Worm (Caenorhabditis elegans): ENCODE measurements around the gene Y44A6D.3.
A peak's percentile ranks its signal among the peaks of the same experiment; 100 is the strongest.

Y44A6D.3 gene

DNA sequence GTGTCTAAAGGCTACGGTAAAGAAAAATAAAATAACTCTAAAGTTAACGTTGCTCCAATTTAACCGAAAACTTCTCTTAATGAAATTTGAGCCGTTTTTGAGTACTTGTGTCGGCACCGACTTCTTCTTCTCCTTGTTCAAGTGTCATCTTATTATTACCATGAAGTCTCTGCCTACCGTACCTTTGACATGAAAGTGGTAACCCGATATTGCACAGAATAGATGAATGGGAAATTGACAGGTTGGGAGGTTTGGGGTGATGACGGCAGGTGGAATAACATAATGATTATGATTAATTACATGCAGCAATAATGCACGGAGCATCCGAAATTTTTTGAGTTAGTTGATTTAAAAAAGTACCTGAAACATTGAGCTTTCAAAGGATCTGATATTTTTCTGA, 45.4 kb downstream of the Y44A6D.3 start:
- TF ChIP-seq lin-35 (GFP tag; optimal IDR thresholded peaks at IDR 0.05) (no peak), mxl-1 (tag; optimal IDR thresholded peaks at IDR 0.05) (no peak), him-1 (tag; optimal IDR thresholded peaks at IDR 0.05) (no peak), B0261.1 (tag; optimal IDR thresholded peaks at IDR 0.05) (no peak), bed-1 (GFP tag; IDR thresholded peaks at IDR 0.05) (no peak), hlh-12 (tag; optimal IDR thresholded peaks at IDR 0.05) (no peak), ztf-22 (GFP tag; optimal IDR thresholded peaks at IDR 0.05) (no peak), lin-54 (GFP tag; optimal IDR thresholded peaks at IDR 0.05) (no peak), madf-6 (GFP tag; IDR thresholded peaks at IDR 0.05) (no peak), D2030.7 (GFP tag; IDR thresholded peaks at IDR 0.05) (no peak), hmg-20 (GFP tag; IDR thresholded peaks at IDR 0.05) (no peak), chd-7 (tag; optimal IDR thresholded peaks at IDR 0.05) (no peak)

DNA sequence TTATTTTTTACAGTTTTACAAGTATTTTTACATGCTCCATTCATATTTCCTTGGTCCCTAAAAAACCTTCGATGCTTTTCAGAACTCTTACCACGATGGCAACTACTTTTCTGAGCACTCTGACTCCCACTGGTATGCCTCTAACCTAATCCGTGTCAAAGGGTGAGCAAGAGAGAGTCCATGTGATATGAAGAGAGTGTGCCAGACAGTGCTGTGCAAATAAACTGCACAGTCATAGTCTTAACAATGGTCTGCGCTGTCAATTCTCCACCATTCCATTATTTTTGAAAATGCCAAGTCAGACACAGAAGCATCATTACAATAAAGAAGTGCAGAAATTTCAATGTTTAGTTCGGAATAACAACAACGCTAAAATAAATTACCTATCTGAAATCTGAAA, 46.9 kb downstream of the Y44A6D.3 start:
- TF ChIP-seq nfyb-1 (GFP tag; IDR thresholded peaks at IDR 0.05) (no peak), nfya-2 (GFP tag; IDR thresholded peaks at IDR 0.05) (no peak), F39B2.1 (GFP tag; IDR thresholded peaks at IDR 0.05) (no peak), ztf-6 (GFP tag; IDR thresholded peaks at IDR 0.05) (no peak)

DNA sequence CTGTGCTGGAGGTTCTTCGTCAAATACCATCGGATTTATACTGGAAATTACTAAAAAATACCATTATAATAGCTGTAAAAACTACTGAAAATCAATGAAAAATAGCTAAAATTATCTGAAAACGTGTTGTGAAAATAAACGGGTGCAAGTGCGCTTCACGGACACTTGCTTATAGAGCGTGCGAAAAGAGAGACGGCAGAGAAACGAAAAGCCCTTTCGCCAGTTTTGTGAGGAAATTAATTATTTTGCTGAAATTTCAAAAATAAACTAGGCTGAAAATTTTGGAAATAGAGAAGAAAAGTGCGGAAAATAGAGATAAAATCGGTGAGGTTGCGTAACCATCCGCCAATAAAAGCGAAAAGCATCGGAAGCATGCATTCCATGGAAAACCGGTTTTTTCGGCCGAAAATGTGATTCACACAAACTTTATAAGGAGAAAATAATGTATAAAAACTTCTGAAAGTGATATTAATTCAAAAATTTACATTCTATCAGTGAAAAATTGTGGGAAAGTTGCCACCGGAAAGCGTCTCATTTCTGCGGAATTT, 47.9 kb downstream of the Y44A6D.3 start, which contains the start of gene dnj-25:
Gene dnj-25, minus strand, starts transcription at position 57 of the 548 bp plus-strand sequence.
- TF ChIP-seq mcd-1 (GFP tag; IDR thresholded peaks at IDR 0.05) (peak; percentile 62), F23B12.7 (tag; optimal IDR thresholded peaks at IDR 0.05; ENCODE audit: insufficient read depth) (peak; percentile 20), unc-62 (GFP tag; optimal IDR thresholded peaks at IDR 0.05) (no peak), hmg-1.2 (GFP tag; IDR thresholded peaks at IDR 0.05) (peak; percentile 90)

All from whole organism, young adult.